Worm (Caenorhabditis elegans) whole organism, L4 larva: ENCODE measurements around the gene C17H12.11.
"Not testable (repeated sequence)": the region's sequence is repeated elsewhere in the genome, so short reads cannot be mapped to it uniquely, and the experiment has no call there.

Experiments used
- Y105C5A.15 ChIP-seq: fragments of 200-800 bp; sonication (Bioruptor generic); IDR thresholded peaks from 2 replicates; pipeline ENCODE4 v1.3.6; 2022; ENCODE audit warnings: missing genetic modification characterization, missing compliant biosample characterization
- ceh-20 ChIP-seq: fragments of 200-800 bp; sonication (Bioruptor generic); IDR thresholded peaks from 2 replicates; pipeline ENCODE4 v1.3.6; 2022; ENCODE audit warnings: missing genetic modification reagents, missing genetic modification characterization, missing compliant biosample characterization
- ceh-32 ChIP-seq: sonication (generic microtip); optimal IDR thresholded peaks from 2 replicates; lab custom pipeline; 2016; ENCODE audit warnings: mild to moderate bottlenecking, missing genetic modification characterization, missing compliant biosample characterization; ENCODE audit not compliant: poor library complexity
- ceh-82 ChIP-seq: sonication (generic microtip); optimal IDR thresholded peaks from 2 replicates; lab custom pipeline; 2017; ENCODE audit warnings: missing biosample characterization, missing genetic modification characterization
- dve-1 ChIP-seq: sonication (generic microtip); optimal IDR thresholded peaks from 2 replicates; lab custom pipeline; 2017; ENCODE audit warnings: antibody characterized with exemption, mild to moderate bottlenecking, missing genetic modification characterization, missing compliant biosample characterization; ENCODE audit not compliant: insufficient read depth
- egl-27 ChIP-seq: sonication (generic microtip); optimal IDR thresholded peaks from 3 replicates; lab custom pipeline; 2017; ENCODE audit warnings: missing biosample characterization, missing genetic modification reagents, missing genetic modification characterization
- gei-8 ChIP-seq: fragments of 200-800 bp; sonication (Bioruptor generic); optimal IDR thresholded peaks from 2 replicates; lab custom pipeline; 2018; ENCODE audit warnings: mild to moderate bottlenecking, missing genetic modification characterization, missing compliant biosample characterization
- lin-13 ChIP-seq: fragments of 150-350 bp; optimal IDR thresholded peaks from 2 replicates; lab custom pipeline; 2014; ENCODE audit warnings: missing biosample characterization, missing genetic modification reagents, missing genetic modification characterization
- madf-5 ChIP-seq, 2 experiments: fragments of 200-800 bp; sonication (Bioruptor generic); IDR thresholded peaks; 2 replicates each; pipeline ENCODE4 v1.3.6; 2022; ENCODE audit warnings: missing compliant biosample characterization in 2 of 2, missing genetic modification characterization in 2 of 2
- mep-1 ChIP-seq: fragments of 150-350 bp; sonication (generic microtip); optimal IDR thresholded peaks from 3 replicates; lab custom pipeline; 2014; ENCODE audit warnings: missing biosample characterization, missing genetic modification characterization
- nhr-25 ChIP-seq: sonication (generic microtip); optimal IDR thresholded peaks from 2 replicates; lab custom pipeline; 2017; ENCODE audit warnings: missing genetic modification characterization, mild to moderate bottlenecking, missing compliant biosample characterization, antibody characterized with exemption, moderate library complexity, borderline replicate concordance; ENCODE audit not compliant: insufficient read depth
- nhr-42 ChIP-seq: fragments of 200-800 bp; sonication (Bioruptor generic); IDR thresholded peaks from 2 replicates; pipeline ENCODE4 v1.3.6; 2022; ENCODE audit warnings: missing genetic modification characterization, missing compliant biosample characterization
- spr-3 ChIP-seq: fragments of 200-800 bp; sonication (Bioruptor generic); optimal IDR thresholded peaks from 2 replicates; lab custom pipeline; 2018; ENCODE audit warnings: mild to moderate bottlenecking, missing genetic modification characterization, missing compliant biosample characterization
- unc-39 ChIP-seq: sonication (generic microtip); optimal IDR thresholded peaks from 2 replicates; lab custom pipeline; 2017; ENCODE audit warnings: missing biosample characterization, missing genetic modification characterization

- TF ChIP-seq mep-1 (tag; lab: Kevin White, UChicago); ceh-82 (tag; lab: Kevin White, UChicago); gei-8 (GFP tag; lab: Kevin White, UChicago); egl-27 (tag; lab: Kevin White, UChicago); unc-39 (tag; lab: Kevin White, UChicago); Y105C5A.15 (GFP tag; lab: Robert Waterston, UW); spr-3 (GFP tag; lab: Kevin White, UChicago); ceh-32 (tag; lab: Kevin White, UChicago); lin-13 (GFP tag; lab: Kevin White, UChicago); madf-5 (GFP tag; IDR thresholded peaks at IDR 0.05; lab: Robert Waterston, UW); nhr-42 (GFP tag; lab: Robert Waterston, UW); dve-1 (tag; lab: Kevin White, UChicago); nhr-25 (tag; lab: Kevin White, UChicago); ceh-20: not testable (repeated sequence)
Observed at ce11 chrIV:6827477-6827876, 25.3 kb downstream of the C17H12.11 start, which contains the start of gene H20E11.2.
